Fruit fly (Drosophila melanogaster): Measurements from ENCODE around the gene CG9109.
A peak's percentile ranks its signal among the peaks of the same experiment; 100 is the strongest.

The CG9109 gene

DNA sequence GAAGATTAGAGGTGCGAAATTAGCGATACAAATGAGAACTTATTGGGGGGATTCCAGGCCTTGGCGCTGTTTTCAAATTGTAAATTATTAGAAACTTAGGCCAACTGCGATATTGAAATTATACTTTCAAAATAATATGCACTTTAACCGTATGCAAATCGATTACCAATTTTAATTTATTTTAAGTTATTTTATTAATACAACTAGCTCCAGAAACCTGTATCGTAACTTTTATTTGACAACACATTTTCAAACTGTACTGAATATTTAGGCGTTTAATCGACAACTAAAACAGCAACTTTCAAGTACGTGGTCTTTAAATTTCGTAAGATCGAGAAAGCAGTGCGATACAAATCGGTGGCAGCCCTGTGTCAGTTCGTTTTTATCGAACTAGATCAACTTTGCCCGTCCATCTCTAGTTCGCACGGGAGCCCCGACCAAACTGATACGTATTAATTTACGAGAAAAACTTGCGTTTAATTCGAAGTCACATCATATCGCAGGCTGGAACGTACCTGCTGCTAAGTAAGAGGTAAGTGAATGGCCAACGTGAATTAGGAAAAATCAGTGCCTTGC, 36.5 kb upstream of the CG9109 start, which contains the start of the genes CG9154 and Kr-h2 (continued):
- no peak for TF ChIP-seq CG33213 (GFP tag; optimal IDR thresholded peaks at IDR 0.05)
- TF ChIP-seq CG32532 (GFP tag; IDR thresholded peaks at IDR 0.05), result peak; percentile 54; the same call in 1 of the 2 replicates
- TF ChIP-seq CG18011 (GFP tag; optimal IDR thresholded peaks at IDR 0.05), result peak; percentile 41
- TF ChIP-seq klu (GFP tag; IDR thresholded peaks at IDR 0.05), result no peak
- no peak for TF ChIP-seq chm (GFP tag; IDR thresholded peaks at IDR 0.05)
- TF ChIP-seq zen2 (GFP tag; IDR thresholded peaks at IDR 0.05; ENCODE audit: partially characterized antibody), result peak; percentile 39; the same call in 1 of the 3 replicates
- TF ChIP-seq CG10431 (GFP tag; optimal IDR thresholded peaks at IDR 0.05), result no peak
- no peak for TF ChIP-seq fd102C (GFP tag; optimal IDR thresholded peaks at IDR 0.05)
- TF ChIP-seq CG6272 (GFP tag; IDR thresholded peaks at IDR 0.05), result no peak
- TF ChIP-seq MBD-R2 (GFP tag; IDR thresholded peaks at IDR 0.05), result peak; percentile 37; the same call in 1 of the 2 replicates
- TF ChIP-seq NfI (GFP tag; optimal IDR thresholded peaks at IDR 0.05), result peak; percentile 56
- TF ChIP-seq Sox100B (GFP tag; optimal IDR thresholded peaks at IDR 0.05), result peak; percentile 1
- TF ChIP-seq CG17829 (tag; optimal IDR thresholded peaks at IDR 0.05), result peak; percentile 64
- no peak for TF ChIP-seq CG7372 (GFP tag; IDR thresholded peaks at IDR 0.05)
- no peak for TF ChIP-seq CG10979 (tag; optimal IDR thresholded peaks at IDR 0.05)
- no peak for TF ChIP-seq zf30C (GFP tag; optimal IDR thresholded peaks at IDR 0.05)
- no peak for TF ChIP-seq Bteb2 (GFP tag; optimal IDR thresholded peaks at IDR 0.05)
- no peak for TF ChIP-seq CG8388 (GFP tag; optimal IDR thresholded peaks at IDR 0.05)
- TF ChIP-seq nerfin-1 (tag; optimal IDR thresholded peaks at IDR 0.05), result no peak
- TF ChIP-seq Six4 (GFP tag; optimal IDR thresholded peaks at IDR 0.05), result no peak
- no peak for TF ChIP-seq CG5245 (GFP tag; optimal IDR thresholded peaks at IDR 0.05)
- TF ChIP-seq Rfx (GFP tag; IDR thresholded peaks at IDR 0.05), result no peak; the same call in 1 of the 2 replicates
- TF ChIP-seq fd3F (GFP tag; optimal IDR thresholded peaks at IDR 0.05), result no peak
- no peak for TF ChIP-seq Nf-YB (GFP tag; optimal IDR thresholded peaks at IDR 0.05)
- no peak for TF ChIP-seq ro (GFP tag; IDR thresholded peaks at IDR 0.05)
- peak; percentile 4 for TF ChIP-seq fu2 (GFP tag; optimal IDR thresholded peaks at IDR 0.05)
- peak in 1 of 2 experiments; percentile 12 for TF ChIP-seq crp (GFP tag; optimal IDR thresholded peaks at IDR 0.05)
- no peak for TF ChIP-seq twi (tag; optimal IDR thresholded peaks at IDR 0.05)
- no peak for TF ChIP-seq Dad (GFP tag; optimal IDR thresholded peaks at IDR 0.05)
- peak; percentile 13 for TF ChIP-seq CG15696 (tag; optimal IDR thresholded peaks at IDR 0.05)
- TF ChIP-seq dmrt11E (tag; optimal IDR thresholded peaks at IDR 0.05), result peak; percentile 11
- no peak for TF ChIP-seq Hand (GFP tag; optimal IDR thresholded peaks at IDR 0.05)
- TF ChIP-seq org-1 (GFP tag; optimal IDR thresholded peaks at IDR 0.05), result no peak
- TF ChIP-seq dimm (GFP tag; IDR thresholded peaks at IDR 0.05), result no peak
- no peak for TF ChIP-seq CG17612 (GFP tag; IDR thresholded peaks at IDR 0.05)
- TF ChIP-seq cas (GFP tag; IDR thresholded peaks at IDR 0.05), result no peak
- no peak for TF ChIP-seq bowl (GFP tag; IDR thresholded peaks at IDR 0.05)
- no peak for TF ChIP-seq otp (GFP tag; IDR thresholded peaks at IDR 0.05)
- no peak for TF ChIP-seq CG11398 (GFP tag; optimal IDR thresholded peaks at IDR 0.05)
- TF ChIP-seq Opbp (GFP tag; IDR thresholded peaks at IDR 0.05; ENCODE audit: partially characterized antibody), result peak; percentile 77
- TF ChIP-seq D19B (GFP tag; optimal IDR thresholded peaks at IDR 0.05), result peak; percentile 25
- TF ChIP-seq Fer3 (tag; optimal IDR thresholded peaks at IDR 0.05), result no peak
- no peak for TF ChIP-seq nom (GFP tag; optimal IDR thresholded peaks at IDR 0.05)
- TF ChIP-seq so (GFP tag; IDR thresholded peaks at IDR 0.05), result no peak
- peak; percentile 73 for TF ChIP-seq trem (tag; optimal IDR thresholded peaks at IDR 0.05)
- no peak for TF ChIP-seq en (GFP tag; optimal IDR thresholded peaks at IDR 0.05)
- TF ChIP-seq Hr39 (optimal IDR thresholded peaks at IDR 0.05), result no peak
- TF ChIP-seq her (GFP tag; optimal IDR thresholded peaks at IDR 0.05), result no peak
- no peak for TF ChIP-seq Side (GFP tag; optimal IDR thresholded peaks at IDR 0.05)
- peak; percentile 62 for TF ChIP-seq CG12391 (tag; optimal IDR thresholded peaks at IDR 0.05)
- peak; percentile 57 for TF ChIP-seq CG34224 (GFP tag; IDR thresholded peaks at IDR 0.05; ENCODE audit: partially characterized antibody)
